Worm (Caenorhabditis elegans) whole organism, midembryonic: Measurements from ENCODE around the gene gid-8.

ENCODE experiments used
- T22C8.4 ChIP-seq: fragments of 200-800 bp; sonication (Bioruptor generic); IDR thresholded peaks from 2 replicates; pipeline ENCODE4 v1.3.6; 2022; ENCODE audit warnings: missing genetic modification characterization, missing compliant biosample characterization
- cog-1 ChIP-seq: sonication (generic microtip); optimal IDR thresholded peaks from 2 replicates; lab custom pipeline; 2016; ENCODE audit warnings: missing genetic modification characterization, missing compliant biosample characterization
- flt-1 ChIP-seq: fragments of 200-800 bp; sonication (Bioruptor generic); IDR thresholded peaks from 2 replicates; pipeline ENCODE4 v1.3.6; 2022; ENCODE audit warnings: missing genetic modification characterization, missing compliant biosample characterization
- klf-2 ChIP-seq: fragments of 200-800 bp; sonication (Bioruptor generic); conservative IDR thresholded peaks from 2 replicates; pipeline ENCODE4 v1.3.6; 2022; ENCODE audit warnings: missing genetic modification reagents, missing genetic modification characterization, missing compliant biosample characterization
- med-1 ChIP-seq: sonication (generic microtip); optimal IDR thresholded peaks from 2 replicates; lab custom pipeline; 2017; ENCODE audit warnings: missing genetic modification characterization, mild to moderate bottlenecking, missing compliant biosample characterization, antibody characterized with exemption, missing genetic modification reagents; ENCODE audit not compliant: insufficient read depth
- ref-1 ChIP-seq: fragments of 200-800 bp; sonication (Bioruptor generic); conservative IDR thresholded peaks from 2 replicates; pipeline ENCODE4 v1.3.6; 2022; ENCODE audit warnings: missing genetic modification reagents, missing genetic modification characterization, missing compliant biosample characterization
- tab-1 ChIP-seq: fragments of 200-800 bp; sonication (Bioruptor generic); IDR thresholded peaks from 2 replicates; pipeline ENCODE4 v1.3.6; 2022; ENCODE audit warnings: missing genetic modification characterization, missing compliant biosample characterization
- ztf-23 ChIP-seq: fragments of 200-800 bp; sonication (Bioruptor generic); IDR thresholded peaks from 2 replicates; pipeline ENCODE4 v1.3.6; 2022; ENCODE audit warnings: missing genetic modification reagents, missing genetic modification characterization, missing compliant biosample characterization
- ztf-29 ChIP-seq: fragments of 200-800 bp; sonication (Bioruptor generic); IDR thresholded peaks from 2 replicates; pipeline ENCODE4 v1.3.6; 2022; ENCODE audit warnings: missing genetic modification reagents, missing genetic modification characterization, missing compliant biosample characterization

The gid-8 gene

ce11 chrV:1471078-1471969 lies 3.8 kb downstream of the gid-8 start:
- TF ChIP-seq ztf-29, result no peak
- TF ChIP-seq ztf-23 (GFP tag; lab: Robert Waterston, UW), result 0 out of 2 replicates have a peak, but pooled peaks have one; percentile 36

ce11 chrV:1471977-1472376 lies 4.4 kb downstream of the gid-8 start:
- TF ChIP-seq med-1 (GFP tag; lab: Kevin White, UChicago) (no peak), cog-1 (tag; lab: Kevin White, UChicago) (no peak), klf-2 (GFP tag; lab: Robert Waterston, UW) (no peak), ref-1 (GFP tag; lab: Robert Waterston, UW) (no peak), flt-1 (GFP tag; lab: Robert Waterston, UW) (no peak), ztf-29 (no peak), T22C8.4 (GFP tag; lab: Robert Waterston, UW) (no peak), ztf-23 (GFP tag; lab: Robert Waterston, UW) (no peak), tab-1 (no peak)

DNA sequence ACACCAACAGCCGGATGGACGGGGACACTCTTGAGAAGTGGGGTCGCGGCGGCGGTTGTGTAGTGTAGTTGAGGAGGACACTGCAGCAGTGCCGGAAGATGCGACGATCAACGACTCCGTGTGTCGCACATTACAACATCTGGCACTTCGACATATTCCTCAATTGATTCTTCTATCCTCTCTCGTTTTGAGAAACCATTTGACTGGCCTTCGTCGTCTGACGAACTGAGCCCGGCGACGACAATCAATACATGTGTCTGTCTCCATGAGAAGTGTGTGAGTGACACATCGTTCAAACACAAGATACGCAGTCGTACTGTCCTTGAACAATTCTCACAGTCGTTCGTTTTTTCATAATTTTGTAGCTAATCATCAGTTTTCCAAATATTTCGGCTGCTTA lies 5.0 kb downstream of the gid-8 start:
- TF ChIP-seq ztf-29 (no peak), flt-1 (GFP tag; lab: Robert Waterston, UW) (no peak), klf-2 (GFP tag; lab: Robert Waterston, UW) (no peak), T22C8.4 (GFP tag; lab: Robert Waterston, UW) (no peak), ztf-23 (GFP tag; lab: Robert Waterston, UW) (no peak), tab-1 (no peak), cog-1 (tag; lab: Kevin White, UChicago) (no peak), ref-1 (GFP tag; lab: Robert Waterston, UW) (no peak), med-1 (GFP tag; lab: Kevin White, UChicago) (no peak)

DNA sequence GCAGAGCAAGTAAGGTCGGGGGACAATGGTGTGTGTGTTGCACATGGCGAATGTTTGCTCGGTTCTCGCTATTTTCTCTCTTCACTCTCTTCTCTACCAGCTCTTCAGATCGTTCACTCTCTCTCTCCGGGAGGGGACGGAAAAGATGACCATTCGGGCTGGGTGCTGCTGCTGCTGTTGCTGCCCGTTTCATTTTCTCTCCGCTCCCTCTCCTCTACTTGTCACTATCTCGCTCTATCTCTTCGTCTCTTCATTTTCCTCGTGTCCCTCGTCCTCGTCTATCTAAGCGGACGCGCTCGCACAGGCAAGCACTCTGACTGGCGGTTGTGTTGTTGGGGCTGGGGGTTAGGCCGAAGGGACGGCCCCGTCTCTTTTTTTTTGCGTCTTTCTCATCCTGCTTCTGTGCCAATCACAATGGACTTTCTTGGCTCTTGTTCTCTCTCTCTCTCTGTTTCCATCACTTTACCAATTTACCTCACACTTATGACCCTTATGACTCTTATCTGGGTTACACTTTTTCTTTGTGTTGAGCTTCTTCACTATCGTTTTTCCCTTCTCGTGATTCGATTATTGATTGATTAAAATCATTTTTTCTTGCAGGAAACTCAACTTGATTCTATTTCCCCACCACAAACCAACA lies 7.1 kb downstream of the gid-8 start, which contains the start of the genes F53E2.2 and unc-60:
Gene F53E2.2, plus strand, starts transcription at position 601 of the 640 bp plus-strand sequence.
Gene unc-60, plus strand, starts transcription at position 601 of the 640 bp plus-strand sequence.
- TF ChIP-seq med-1 (GFP tag; lab: Kevin White, UChicago) (no peak), ztf-23 (GFP tag; lab: Robert Waterston, UW) (no peak; the same call in 1 of the 2 replicates), flt-1 (GFP tag; lab: Robert Waterston, UW) (0 out of 2 replicates have a peak, but pooled peaks have one; percentile 57), klf-2 (GFP tag; lab: Robert Waterston, UW) (no peak), T22C8.4 (GFP tag; lab: Robert Waterston, UW) (no peak), ztf-29 (no peak; the same call in 1 of the 2 replicates), cog-1 (tag; lab: Kevin White, UChicago) (no peak), tab-1 (peak; percentile 46; the same call in 1 of the 2 replicates)

ce11 chrV:1476284-1476792 lies 8.8 kb downstream of the gid-8 start:
- TF ChIP-seq ztf-23 (GFP tag; lab: Robert Waterston, UW) (no peak), med-1 (GFP tag; lab: Kevin White, UChicago) (no peak), flt-1 (GFP tag; lab: Robert Waterston, UW) (no peak), cog-1 (tag; lab: Kevin White, UChicago) (no peak), klf-2 (GFP tag; lab: Robert Waterston, UW) (no peak), ref-1 (GFP tag; lab: Robert Waterston, UW) (no peak), ztf-29 (no peak), tab-1 (no peak), T22C8.4 (GFP tag; lab: Robert Waterston, UW) (no peak)

DNA sequence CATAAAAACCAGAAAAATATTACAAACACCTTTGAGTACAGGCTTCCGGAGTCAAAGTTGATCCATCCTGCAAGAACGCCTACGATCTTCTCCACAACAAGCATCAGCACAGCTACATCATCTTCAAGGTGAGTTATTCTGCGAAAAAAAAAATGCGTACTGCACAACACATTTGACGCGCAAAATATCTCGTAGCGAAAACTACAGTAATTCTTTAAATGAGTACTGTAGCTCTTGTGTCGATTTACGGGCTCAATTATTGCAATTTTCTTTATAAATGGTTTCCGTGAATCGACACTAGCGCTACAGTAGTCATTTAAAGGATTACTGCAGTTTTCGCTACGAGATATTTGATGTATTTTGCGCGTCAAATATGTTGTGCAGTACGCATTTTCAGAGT lies 9.3 kb downstream of the gid-8 start:
- TF ChIP-seq tab-1, result no peak
- TF ChIP-seq ztf-29, result no peak
- no peak for TF ChIP-seq T22C8.4 (GFP tag; lab: Robert Waterston, UW)
- TF ChIP-seq klf-2 (GFP tag; lab: Robert Waterston, UW), result no peak
- TF ChIP-seq cog-1 (tag; lab: Kevin White, UChicago), result no peak
- no peak for TF ChIP-seq ref-1 (GFP tag; lab: Robert Waterston, UW)
- no peak for TF ChIP-seq flt-1 (GFP tag; lab: Robert Waterston, UW)
- TF ChIP-seq ztf-23 (GFP tag; lab: Robert Waterston, UW), result no peak
- TF ChIP-seq med-1 (GFP tag; lab: Kevin White, UChicago), result no peak

DNA sequence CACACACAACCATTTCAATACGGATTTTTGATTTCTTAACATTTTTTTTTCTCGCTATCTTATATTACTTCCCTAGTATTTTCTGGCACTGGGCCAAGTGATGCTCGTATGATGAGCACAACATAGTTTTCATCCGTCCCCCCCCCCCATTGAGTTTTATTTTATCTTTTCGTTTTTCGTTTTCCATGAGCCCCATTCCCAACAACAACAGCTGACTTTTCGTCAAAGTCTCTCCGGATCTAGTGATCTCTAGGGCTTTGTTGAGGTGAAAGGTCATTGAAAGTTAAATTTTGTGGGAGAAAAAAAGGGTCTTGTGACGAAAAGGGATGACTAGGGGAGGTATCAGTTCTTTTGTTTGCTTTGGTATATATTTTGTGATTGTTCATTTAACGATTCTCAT lies 13.3 kb downstream of the gid-8 start:
- TF ChIP-seq ztf-29 (no peak), klf-2 (GFP tag; lab: Robert Waterston, UW) (no peak), flt-1 (GFP tag; lab: Robert Waterston, UW) (no peak), cog-1 (tag; lab: Kevin White, UChicago) (no peak), ref-1 (GFP tag; lab: Robert Waterston, UW) (no peak), tab-1 (no peak), T22C8.4 (GFP tag; lab: Robert Waterston, UW) (no peak)

- no peak for TF ChIP-seq ztf-29
- TF ChIP-seq T22C8.4 (GFP tag; lab: Robert Waterston, UW), result no peak
- TF ChIP-seq med-1 (GFP tag; lab: Kevin White, UChicago), result no peak
- TF ChIP-seq flt-1 (GFP tag; lab: Robert Waterston, UW), result no peak
- no peak for TF ChIP-seq ztf-23 (GFP tag; lab: Robert Waterston, UW)
- no peak for TF ChIP-seq klf-2 (GFP tag; lab: Robert Waterston, UW)
- TF ChIP-seq tab-1, result no peak
- no peak for TF ChIP-seq cog-1 (tag; lab: Kevin White, UChicago)
- no peak for TF ChIP-seq ref-1 (GFP tag; lab: Robert Waterston, UW)
Measured at ce11 chrV:1481742-1482141, 14.2 kb downstream of the gid-8 start, which contains the start of gene C38C3.4. C38C3.4 (plus strand) TSS chrV:1482042.
